Worm (Caenorhabditis elegans) whole organism, young adult: Measurements from ENCODE around the gene C32D5.10.

Experiments
- B0035.1 ChIP-seq: sonication (generic microtip); optimal IDR thresholded peaks from 2 replicates; lab custom pipeline; 2016; ENCODE audit warnings: missing genetic modification characterization, mild to moderate bottlenecking, missing compliant biosample characterization, missing genotype, missing genetic modification reagents
- C06A6.2 ChIP-seq: fragments of 200-800 bp; sonication (Bioruptor generic); conservative IDR thresholded peaks from 2 replicates; pipeline ENCODE4 v1.3.6; 2022; ENCODE audit warnings: missing genetic modification characterization, missing compliant biosample characterization
- F22D6.2 ChIP-seq: sonication (generic microtip); optimal IDR thresholded peaks from 2 replicates; lab custom pipeline; 2016; ENCODE audit warnings: mild to moderate bottlenecking, missing genetic modification characterization, missing compliant biosample characterization
- F39B2.1 ChIP-seq: fragments of 200-800 bp; sonication (Bioruptor generic); IDR thresholded peaks from 2 replicates; pipeline ENCODE4 v1.3.6; 2022; ENCODE audit warnings: missing genetic modification reagents, missing genetic modification characterization, missing compliant biosample characterization
- K12H6.12 ChIP-seq: fragments of 200-800 bp; sonication (Bioruptor generic); optimal IDR thresholded peaks from 2 replicates; lab custom pipeline; 2018; ENCODE audit warnings: mild to moderate bottlenecking, missing genetic modification characterization, missing compliant biosample characterization
- T26A5.8 ChIP-seq: sonication (generic microtip); optimal IDR thresholded peaks from 2 replicates; lab custom pipeline; 2016; ENCODE audit warnings: missing genetic modification characterization, missing compliant biosample characterization
- akir-1 ChIP-seq: fragments of 200-800 bp; sonication (Bioruptor generic); optimal IDR thresholded peaks from 2 replicates; lab custom pipeline; 2018; ENCODE audit warnings: mild to moderate bottlenecking, missing genetic modification characterization, moderate library complexity, missing compliant biosample characterization
- attf-3 ChIP-seq: fragments of 200-800 bp; sonication (Bioruptor generic); conservative IDR thresholded peaks from 2 replicates; pipeline ENCODE4 v1.3.6; 2022; ENCODE audit warnings: missing genetic modification reagents, missing genetic modification characterization, missing compliant biosample characterization
- attf-5 ChIP-seq: fragments of 200-800 bp; sonication (Bioruptor generic); optimal IDR thresholded peaks from 2 replicates; lab custom pipeline; 2018; ENCODE audit warnings: mild to moderate bottlenecking, missing genetic modification characterization, missing compliant biosample characterization
- bed-2 ChIP-seq: fragments of 200-800 bp; sonication (Bioruptor generic); IDR thresholded peaks from 2 replicates; pipeline ENCODE4 v1.3.6; 2022; ENCODE audit warnings: missing genetic modification reagents, missing genetic modification characterization, missing compliant biosample characterization
- cebp-1 ChIP-seq, 2 experiments: fragments of 200-800 bp in 1 of 2; sonication (Bioruptor generic) in 1 of 2; sonication (generic microtip) in 1 of 2; IDR thresholded peaks in 1 of 2; optimal IDR thresholded peaks in 1 of 2; 2 replicates each; pipeline versions ENCODE4 v1.3.6 to Lab custom; 2017 to 2022; ENCODE audit warnings: missing compliant biosample characterization in 2 of 2, missing genetic modification characterization in 2 of 2, mild to moderate bottlenecking in 1 of 2, missing genetic modification reagents in 1 of 2, moderate library complexity in 1 of 2
- ceh-40 ChIP-seq: fragments of 200-800 bp; sonication (Bioruptor generic); IDR thresholded peaks from 2 replicates; pipeline ENCODE4 v1.3.6; 2022; ENCODE audit warnings: missing genetic modification characterization, missing compliant biosample characterization
- dox-1 ChIP-seq: fragments of 200-800 bp; sonication (Bioruptor generic); IDR thresholded peaks from 2 replicates; pipeline ENCODE4 v1.3.6; 2022; ENCODE audit warnings: missing genetic modification reagents, missing genetic modification characterization, missing compliant biosample characterization
- egl-44 ChIP-seq: fragments of 200-800 bp; sonication (Bioruptor generic); IDR thresholded peaks from 2 replicates; pipeline ENCODE4 v1.3.6; 2022; ENCODE audit warnings: missing genetic modification reagents, missing genetic modification characterization, missing compliant biosample characterization
- ets-4 ChIP-seq: fragments of 200-800 bp; sonication (Bioruptor generic); optimal IDR thresholded peaks from 2 replicates; lab custom pipeline; 2018; ENCODE audit warnings: mild to moderate bottlenecking, missing genetic modification characterization, missing compliant biosample characterization
- hlh-12 ChIP-seq: sonication (generic microtip); optimal IDR thresholded peaks from 2 replicates; lab custom pipeline; 2016; ENCODE audit warnings: missing genetic modification characterization, missing compliant biosample characterization
- hlh-26 ChIP-seq: fragments of 200-800 bp; sonication (Bioruptor generic); conservative IDR thresholded peaks from 2 replicates; pipeline ENCODE4 v1.3.6; 2022; ENCODE audit warnings: missing genetic modification reagents, missing genetic modification characterization, missing compliant biosample characterization
- hmg-1.2 ChIP-seq: fragments of 200-800 bp; sonication (Bioruptor generic); IDR thresholded peaks from 2 replicates; pipeline ENCODE4 v1.3.6; 2022; ENCODE audit warnings: missing genetic modification reagents, missing genetic modification characterization, missing compliant biosample characterization
- lag-1 ChIP-seq: fragments of 200-800 bp; sonication (Bioruptor generic); IDR thresholded peaks from 2 replicates; pipeline ENCODE4 v1.3.6; 2022; ENCODE audit warnings: missing genetic modification reagents, missing genetic modification characterization, missing compliant biosample characterization
- let-526 ChIP-seq: fragments of 200-800 bp; sonication (Bioruptor generic); IDR thresholded peaks from 2 replicates; pipeline ENCODE4 v1.3.6; 2022; ENCODE audit warnings: missing genetic modification reagents, missing genetic modification characterization, missing compliant biosample characterization
- lin-26 ChIP-seq: fragments of 200-800 bp; sonication (Bioruptor generic); IDR thresholded peaks from 2 replicates; pipeline ENCODE4 v1.3.6; 2022; ENCODE audit warnings: missing genetic modification reagents, missing genetic modification characterization, missing compliant biosample characterization
- lir-1 ChIP-seq: fragments of 200-800 bp; sonication (Bioruptor generic); conservative IDR thresholded peaks from 2 replicates; pipeline ENCODE4 v1.3.6; 2022; ENCODE audit warnings: missing genetic modification reagents, missing genetic modification characterization, missing compliant biosample characterization
- madf-3 ChIP-seq: fragments of 200-800 bp; sonication (Bioruptor generic); IDR thresholded peaks from 2 replicates; pipeline ENCODE4 v1.3.6; 2022; ENCODE audit warnings: missing genetic modification reagents, missing genetic modification characterization, missing compliant biosample characterization
- madf-8 ChIP-seq: fragments of 200-800 bp; sonication (Bioruptor generic); conservative IDR thresholded peaks from 2 replicates; pipeline ENCODE4 v1.3.6; 2022; ENCODE audit warnings: missing genetic modification reagents, missing genetic modification characterization, missing compliant biosample characterization
- nfya-1 ChIP-seq: sonication (generic microtip); optimal IDR thresholded peaks from 2 replicates; lab custom pipeline; 2017; ENCODE audit warnings: antibody characterized with exemption, missing compliant biosample characterization, missing genetic modification characterization, borderline replicate concordance; ENCODE audit not compliant: insufficient read depth
- nfya-2 ChIP-seq: fragments of 200-800 bp; sonication (Bioruptor generic); IDR thresholded peaks from 2 replicates; pipeline ENCODE4 v1.3.6; 2022; ENCODE audit warnings: missing genetic modification reagents, missing genetic modification characterization, missing compliant biosample characterization
- nfyb-1 ChIP-seq: fragments of 200-800 bp; sonication (Bioruptor generic); IDR thresholded peaks from 2 replicates; pipeline ENCODE4 v1.3.6; 2022; ENCODE audit warnings: missing genetic modification reagents, missing genetic modification characterization, missing compliant biosample characterization
- pbrm-1 ChIP-seq: fragments of 200-800 bp; sonication (Bioruptor generic); IDR thresholded peaks from 2 replicates; pipeline ENCODE4 v1.3.6; 2022; ENCODE audit warnings: missing genetic modification reagents, missing genetic modification characterization, missing compliant biosample characterization
- rcor-1 ChIP-seq: fragments of 200-800 bp; sonication (Bioruptor generic); IDR thresholded peaks from 2 replicates; pipeline ENCODE4 v1.3.6; 2022; ENCODE audit warnings: missing genetic modification reagents, missing genetic modification characterization, missing compliant biosample characterization
- repo-1 ChIP-seq: sonication (generic microtip); optimal IDR thresholded peaks from 2 replicates; lab custom pipeline; 2017; ENCODE audit warnings: mild to moderate bottlenecking, missing genetic modification characterization, missing compliant biosample characterization
- sea-2 ChIP-seq: fragments of 200-800 bp; sonication (Bioruptor generic); IDR thresholded peaks from 2 replicates; pipeline ENCODE4 v1.3.6; 2022; ENCODE audit warnings: missing genetic modification characterization, missing compliant biosample characterization
- snpc-3.4 ChIP-seq: sonication (generic microtip); optimal IDR thresholded peaks from 2 replicates; lab custom pipeline; 2017; ENCODE audit warnings: missing genetic modification characterization, mild to moderate bottlenecking, missing compliant biosample characterization, antibody characterized with exemption, moderate library complexity, missing genotype, missing genetic modification reagents
- somi-1 ChIP-seq: fragments of 200-800 bp; sonication (Bioruptor generic); optimal IDR thresholded peaks from 2 replicates; lab custom pipeline; 2018; ENCODE audit warnings: mild to moderate bottlenecking, missing genetic modification characterization, missing compliant biosample characterization
- tlf-1 ChIP-seq: fragments of 200-800 bp; sonication (Bioruptor generic); optimal IDR thresholded peaks from 2 replicates; lab custom pipeline; 2018; ENCODE audit warnings: mild to moderate bottlenecking, missing genetic modification characterization, missing compliant biosample characterization
- ztf-26 ChIP-seq: sonication (generic microtip); optimal IDR thresholded peaks from 2 replicates; lab custom pipeline; 2017; ENCODE audit warnings: missing genetic modification characterization, missing compliant biosample characterization
- ztf-28 ChIP-seq: fragments of 200-800 bp; sonication (Bioruptor generic); IDR thresholded peaks from 2 replicates; pipeline ENCODE4 v1.3.6; 2022; ENCODE audit warnings: missing genetic modification reagents, missing genetic modification characterization, missing compliant biosample characterization

Gene C32D5.10

DNA sequence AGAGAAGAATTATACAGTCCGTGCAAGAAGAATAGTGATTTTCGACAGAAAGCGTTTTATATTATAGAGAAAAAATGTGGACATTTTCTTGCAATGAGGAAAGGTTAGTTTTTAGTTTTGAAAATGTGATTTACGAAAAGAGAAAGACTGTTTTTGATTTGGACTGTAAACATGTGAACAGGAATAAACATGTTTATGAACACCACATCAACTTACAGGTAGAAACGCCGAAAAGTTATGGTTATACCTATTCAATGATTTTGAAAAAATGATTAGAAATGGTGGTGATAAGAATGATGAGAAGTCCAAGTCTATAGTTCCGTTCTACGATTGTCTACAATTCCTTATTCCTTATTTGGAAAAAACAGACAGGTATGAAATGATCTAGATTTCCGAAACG, 7.3 kb downstream of the C32D5.10 start:
- TF ChIP-seq pbrm-1 (GFP tag; lab: Robert Waterston, UW) (no peak), madf-3 (no peak), ztf-26 (tag; lab: Kevin White, UChicago) (no peak), bed-2 (no peak), nfyb-1 (GFP tag; lab: Robert Waterston, UW) (no peak), ceh-40 (GFP tag; lab: Robert Waterston, UW) (no peak)

DNA sequence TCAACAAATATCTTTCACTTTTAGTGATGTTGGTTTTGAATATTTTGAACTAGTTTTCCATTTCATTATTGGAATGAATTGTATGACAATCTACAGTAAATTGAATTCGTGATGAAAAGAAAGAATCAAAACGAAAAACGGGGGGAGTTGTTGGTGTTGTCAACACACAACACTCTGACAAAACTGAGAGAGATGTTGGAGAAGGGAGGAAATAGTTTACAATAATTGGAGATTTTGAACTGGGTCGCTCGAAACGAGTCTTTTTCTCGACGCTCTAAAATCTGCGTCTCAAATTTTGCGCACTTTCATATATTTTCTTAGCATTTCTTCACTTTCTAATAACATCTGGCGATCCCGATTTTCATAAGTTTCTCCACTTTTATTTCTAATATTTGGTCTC, 7.9 kb downstream of the C32D5.10 start, which contains the start of gene txt-18:
TSS of gene txt-18 (plus strand) at position 180 of the 400 bp plus-strand sequence.
- TF ChIP-seq nfya-1 (tag; lab: Kevin White, UChicago) (no peak), B0035.1 (tag; lab: Kevin White, UChicago) (no peak), lin-26 (no peak), tlf-1 (no peak), dox-1 (0 out of 2 replicates have a peak, but pooled peaks have one; percentile 6), cebp-1 (GFP tag; IDR thresholded peaks at IDR 0.05; lab: Robert Waterston, UW) (no peak), cebp-1 (tag; optimal IDR thresholded peaks at IDR 0.05; lab: Kevin White, UChicago) (peak; percentile 5), hmg-1.2 (peak; percentile 15; the same call in 1 of the 2 replicates), C06A6.2 (GFP tag; lab: Robert Waterston, UW) (no peak)

DNA sequence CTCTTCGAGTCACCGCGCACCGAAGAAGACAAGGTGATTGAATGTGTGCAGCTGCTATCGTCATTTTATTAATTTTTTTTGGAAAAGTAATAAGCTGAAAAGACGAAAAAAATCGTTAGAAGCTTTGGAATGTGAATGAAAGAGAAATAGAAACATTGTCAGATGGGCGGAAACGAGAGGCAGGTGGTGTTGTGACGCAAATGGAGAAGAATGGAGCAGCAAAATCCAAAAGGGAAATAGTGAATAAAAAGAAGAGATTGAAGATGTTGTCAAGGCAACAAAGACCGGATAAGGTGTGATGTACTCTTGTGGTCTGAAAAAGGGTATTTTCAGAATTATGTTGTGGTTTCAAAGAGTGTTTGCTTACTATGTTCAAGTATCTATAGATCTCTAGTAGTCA, 9.3 kb downstream of the C32D5.10 start:
- TF ChIP-seq T26A5.8 (tag; lab: Kevin White, UChicago) (no peak), let-526 (no peak), attf-5 (GFP tag; lab: Kevin White, UChicago) (no peak), ztf-28 (GFP tag; lab: Robert Waterston, UW) (no peak), ets-4 (no peak), repo-1 (tag; lab: Kevin White, UChicago) (no peak), lag-1 (GFP tag; lab: Robert Waterston, UW) (no peak)

DNA sequence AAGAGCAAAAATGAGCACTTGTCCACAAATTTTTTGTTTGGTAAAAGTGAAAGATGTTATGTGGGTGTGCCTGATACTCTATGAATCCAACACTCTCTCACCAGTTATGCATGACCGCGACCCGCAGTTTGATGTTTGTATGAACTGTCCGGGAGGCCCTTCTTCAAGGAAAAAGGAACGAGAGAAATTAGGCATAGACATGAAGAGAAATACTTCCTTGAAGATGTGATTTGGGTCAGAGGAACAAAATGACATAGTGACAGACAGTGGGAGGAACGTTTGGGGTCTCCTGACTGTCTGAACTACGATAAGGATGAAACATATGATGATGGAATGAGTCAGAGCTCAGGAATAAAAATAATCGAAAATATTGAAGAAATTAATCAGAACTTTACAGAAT, 10.7 kb downstream of the C32D5.10 start:
- no peak for TF ChIP-seq egl-44 (GFP tag; lab: Robert Waterston, UW)
- TF ChIP-seq F22D6.2 (tag; lab: Kevin White, UChicago) = no peak
- TF ChIP-seq ets-4 = no peak
- no peak for TF ChIP-seq F39B2.1 (GFP tag; lab: Robert Waterston, UW)
- no peak for TF ChIP-seq akir-1 (GFP tag; lab: Kevin White, UChicago)
- TF ChIP-seq somi-1 (GFP tag; lab: Kevin White, UChicago) = no peak
- no peak for TF ChIP-seq nfya-2 (GFP tag; lab: Robert Waterston, UW)
- TF ChIP-seq lir-1 (GFP tag; lab: Robert Waterston, UW) = no peak
- TF ChIP-seq snpc-3.4 (tag; lab: Kevin White, UChicago) = no peak
- no peak for TF ChIP-seq rcor-1 (GFP tag; lab: Robert Waterston, UW)
- no peak for TF ChIP-seq madf-8 (GFP tag; lab: Robert Waterston, UW)
- no peak for TF ChIP-seq hlh-12 (tag; lab: Kevin White, UChicago)
- no peak for TF ChIP-seq K12H6.12
- TF ChIP-seq sea-2 (GFP tag; lab: Robert Waterston, UW) = no peak
- no peak for TF ChIP-seq hlh-26 (GFP tag; lab: Robert Waterston, UW)
- TF ChIP-seq bed-2 = no peak
- no peak for TF ChIP-seq attf-3 (GFP tag; lab: Robert Waterston, UW)
